Worm (Caenorhabditis elegans): Measurements from ENCODE around the gene C14H10.3.

Gene C14H10.3

DNA sequence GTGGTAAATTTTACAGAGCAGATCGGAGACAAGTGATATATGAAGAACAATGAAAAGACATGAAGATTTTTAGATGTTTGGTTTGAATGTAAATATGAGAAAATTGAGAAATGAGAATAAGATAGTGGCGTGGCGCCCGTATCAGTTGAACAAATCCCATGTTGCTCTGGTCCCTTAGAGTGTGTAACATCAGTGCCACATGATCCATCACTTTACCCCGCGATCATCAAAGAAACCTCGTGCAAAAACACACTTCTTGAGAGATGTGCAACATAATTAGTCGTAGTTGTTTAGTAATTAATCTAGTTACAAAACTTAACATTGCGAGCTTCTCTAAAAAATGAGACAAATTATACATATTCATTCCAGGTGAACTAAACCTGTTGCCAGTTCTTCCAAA, 26.1 kb upstream of the C14H10.3 start:
- TF ChIP-seq fos-1 (tag; optimal IDR thresholded peaks at IDR 0.05) (no peak), ztf-11 (tag; optimal IDR thresholded peaks at IDR 0.05) (no peak), nhr-129 (tag; optimal IDR thresholded peaks at IDR 0.05) (peak; percentile 40)

DNA sequence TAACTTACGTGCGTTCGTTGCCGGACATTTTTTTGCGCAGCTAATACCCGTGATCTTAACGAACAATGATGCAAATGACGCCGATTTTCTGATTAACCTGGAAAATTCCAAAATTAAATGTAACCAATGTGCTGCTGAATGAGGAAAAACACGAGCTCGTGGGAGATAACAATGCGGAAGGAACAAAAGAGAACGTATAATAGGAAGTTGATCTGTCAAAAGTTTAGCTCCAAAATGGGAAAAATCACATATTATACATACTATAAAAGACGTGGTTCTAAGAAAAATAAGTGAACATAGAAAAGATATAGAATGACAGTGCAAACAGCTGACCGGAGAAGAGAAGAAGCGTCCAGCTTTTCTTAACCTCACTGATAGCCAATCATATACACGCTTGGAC, 24.8 kb upstream of the C14H10.3 start, which contains the start of gene C14H10.2:
Gene C14H10.2, minus strand, starts transcription at position 101 of the 400 bp plus-strand sequence.
- TF ChIP-seq zag-1 (tag; optimal IDR thresholded peaks at IDR 0.05), result no peak
- TF ChIP-seq nhr-23 (tag; optimal IDR thresholded peaks at IDR 0.05), result no peak
- no peak for TF ChIP-seq nhr-25 (tag; optimal IDR thresholded peaks at IDR 0.05)
- TF ChIP-seq aly-2 (tag; optimal IDR thresholded peaks at IDR 0.05), result no peak
- no peak for TF ChIP-seq sma-9 (GFP tag; optimal IDR thresholded peaks at IDR 0.05)
- TF ChIP-seq sma-9 (tag; optimal IDR thresholded peaks at IDR 0.05), result no peak
- no peak for TF ChIP-seq ceh-16 (tag; optimal IDR thresholded peaks at IDR 0.05)
- TF ChIP-seq gmeb-1 (tag; optimal IDR thresholded peaks at IDR 0.05), result no peak
- TF ChIP-seq dmd-4 (tag; optimal IDR thresholded peaks at IDR 0.05), result no peak
- TF ChIP-seq lin-39 (tag; optimal IDR thresholded peaks at IDR 0.05), result no peak

DNA sequence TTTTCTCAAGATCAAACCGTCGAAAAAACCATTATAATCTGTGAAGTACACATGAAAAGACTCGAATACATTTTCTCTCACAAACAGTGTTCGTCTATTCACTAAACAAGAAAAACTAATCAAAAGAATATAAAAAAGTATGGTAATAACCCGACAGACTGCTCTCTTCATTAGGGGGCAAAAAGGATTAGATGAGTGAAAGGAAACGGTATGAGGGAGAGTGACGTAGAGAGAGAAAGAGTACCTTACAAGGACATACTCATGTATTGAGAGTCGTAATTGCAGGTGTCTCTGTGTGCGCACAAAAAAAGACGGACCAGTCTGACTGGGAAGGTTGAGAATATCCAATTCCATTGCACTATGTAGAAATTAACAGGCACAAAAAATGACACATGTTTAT, 21.7 kb upstream of the C14H10.3 start:
- no peak for TF ChIP-seq mdl-1 (tag; optimal IDR thresholded peaks at IDR 0.05)
- TF ChIP-seq gmeb-1 (tag; optimal IDR thresholded peaks at IDR 0.05), result no peak
- TF ChIP-seq snpc-4 (tag; optimal IDR thresholded peaks at IDR 0.05), result no peak
- no peak for TF ChIP-seq ceh-82 (tag; optimal IDR thresholded peaks at IDR 0.05)
- TF ChIP-seq alr-1 (tag; optimal IDR thresholded peaks at IDR 0.05), result no peak
- no peak for TF ChIP-seq elt-3 (tag; optimal IDR thresholded peaks at IDR 0.05)
- no peak for TF ChIP-seq mab-5 (tag; optimal IDR thresholded peaks at IDR 0.05)
- TF ChIP-seq crh-2 (tag; optimal IDR thresholded peaks at IDR 0.05), result no peak
- TF ChIP-seq nhr-77 (tag; optimal IDR thresholded peaks at IDR 0.05), result no peak
- no peak for TF ChIP-seq ztf-1 (GFP tag; conservative IDR thresholded peaks at IDR 0.05)
- no peak for TF ChIP-seq lin-11 (tag; optimal IDR thresholded peaks at IDR 0.05)
- TF ChIP-seq ceh-16 (tag; optimal IDR thresholded peaks at IDR 0.05), result no peak
- TF ChIP-seq lsy-2 (tag; optimal IDR thresholded peaks at IDR 0.05), result no peak
- no peak for TF ChIP-seq skn-1 (tag; optimal IDR thresholded peaks at IDR 0.05)

DNA sequence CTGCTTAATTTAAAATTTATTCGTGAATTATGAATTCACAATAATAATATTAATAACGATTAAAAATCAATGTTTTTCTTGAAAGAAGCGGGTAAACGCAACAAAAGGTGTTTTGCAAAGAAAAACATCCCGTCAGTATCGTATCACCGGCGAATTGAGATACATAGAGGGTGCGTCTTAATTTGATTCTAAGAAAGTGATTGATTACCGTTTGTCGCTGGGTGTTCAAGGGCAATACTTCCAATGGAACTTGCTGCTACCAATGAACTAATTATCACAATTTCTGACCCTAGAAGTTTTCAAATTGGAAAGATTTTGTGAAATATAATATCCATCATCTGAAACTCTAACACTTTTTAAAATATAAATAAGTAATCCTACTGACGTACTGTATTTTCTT, 17.7 kb upstream of the C14H10.3 start:
- TF ChIP-seq ceh-16 (tag; optimal IDR thresholded peaks at IDR 0.05) (peak; percentile 93), nhr-10 (tag; optimal IDR thresholded peaks at IDR 0.05) (no peak), ama-1 (optimal IDR thresholded peaks at IDR 0.05) (no peak), Y55F3AM.14 (GFP tag; optimal IDR thresholded peaks at IDR 0.05) (no peak), nhr-12 (tag; optimal IDR thresholded peaks at IDR 0.05) (no peak), blmp-1 (tag; optimal IDR thresholded peaks at IDR 0.05; ENCODE audit: insufficient read depth) (peak; percentile 72), sma-9 (GFP tag; optimal IDR thresholded peaks at IDR 0.05) (peak; percentile 27), sma-9 (tag; optimal IDR thresholded peaks at IDR 0.05) (no peak), nhr-23 (tag; optimal IDR thresholded peaks at IDR 0.05) (no peak), lin-39 (tag; optimal IDR thresholded peaks at IDR 0.05) (no peak), elt-1 (tag; optimal IDR thresholded peaks at IDR 0.05) (no peak), lin-13 (GFP tag; optimal IDR thresholded peaks at IDR 0.05) (no peak), lsy-2 (tag; optimal IDR thresholded peaks at IDR 0.05) (no peak), unc-39 (tag; optimal IDR thresholded peaks at IDR 0.05) (no peak), alr-1 (tag; optimal IDR thresholded peaks at IDR 0.05) (no peak), ztf-1 (GFP tag; conservative IDR thresholded peaks at IDR 0.05) (no peak), nhr-237 (tag; optimal IDR thresholded peaks at IDR 0.05) (no peak), nhr-6 (tag; optimal IDR thresholded peaks at IDR 0.05) (no peak)

DNA sequence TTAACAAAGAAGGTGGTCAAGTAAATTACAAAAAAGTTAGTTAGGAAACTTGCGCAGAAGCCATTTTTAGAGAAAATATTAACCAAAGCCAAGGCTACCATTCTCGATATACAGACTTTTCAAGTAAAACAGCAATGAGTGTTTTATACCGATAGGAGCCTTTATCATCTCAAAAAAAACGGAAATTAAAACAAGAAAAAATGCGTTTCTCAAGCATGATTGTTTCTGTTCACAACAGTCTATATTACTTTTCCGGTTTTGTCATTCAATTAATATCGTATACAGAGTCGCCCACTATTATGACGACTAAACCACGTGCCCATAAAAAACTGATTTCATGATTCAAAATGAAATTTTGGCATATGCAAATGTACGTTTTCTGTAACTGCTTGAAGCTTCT, 13.0 kb upstream of the C14H10.3 start, which contains the start of gene str-74:
Gene str-74, minus strand, starts transcription at position 101 of the 400 bp plus-strand sequence.
- TF ChIP-seq blmp-1 (tag; optimal IDR thresholded peaks at IDR 0.05; ENCODE audit: insufficient read depth), result no peak
- no peak for TF ChIP-seq ztf-11 (tag; optimal IDR thresholded peaks at IDR 0.05)
- no peak for TF ChIP-seq mdl-1 (tag; optimal IDR thresholded peaks at IDR 0.05)
- no peak for TF ChIP-seq nhr-237 (tag; optimal IDR thresholded peaks at IDR 0.05)
- TF ChIP-seq lin-11 (tag; optimal IDR thresholded peaks at IDR 0.05), result no peak
- no peak for TF ChIP-seq nhr-129 (tag; optimal IDR thresholded peaks at IDR 0.05)
- no peak for TF ChIP-seq nhr-11 (tag; optimal IDR thresholded peaks at IDR 0.05)
- TF ChIP-seq dmd-4 (tag; optimal IDR thresholded peaks at IDR 0.05), result no peak
- TF ChIP-seq ceh-82 (tag; optimal IDR thresholded peaks at IDR 0.05), result no peak
- no peak for TF ChIP-seq ZK546.5 (tag; optimal IDR thresholded peaks at IDR 0.05)
- TF ChIP-seq lin-13 (GFP tag; optimal IDR thresholded peaks at IDR 0.05), result no peak
- no peak for TF ChIP-seq sma-9 (GFP tag; optimal IDR thresholded peaks at IDR 0.05)
- TF ChIP-seq sma-9 (tag; optimal IDR thresholded peaks at IDR 0.05), result no peak
- TF ChIP-seq alr-1 (tag; optimal IDR thresholded peaks at IDR 0.05), result no peak
- TF ChIP-seq unc-39 (tag; optimal IDR thresholded peaks at IDR 0.05), result no peak
- no peak for TF ChIP-seq R02D3.7 (tag; optimal IDR thresholded peaks at IDR 0.05)
- TF ChIP-seq aly-2 (tag; optimal IDR thresholded peaks at IDR 0.05), result no peak
- TF ChIP-seq nhr-6 (tag; optimal IDR thresholded peaks at IDR 0.05), result no peak
- no peak for TF ChIP-seq unc-55 (GFP tag; optimal IDR thresholded peaks at IDR 0.05)
